Worm (Caenorhabditis elegans): ENCODE results near the gene W04E12.7.

DNA sequence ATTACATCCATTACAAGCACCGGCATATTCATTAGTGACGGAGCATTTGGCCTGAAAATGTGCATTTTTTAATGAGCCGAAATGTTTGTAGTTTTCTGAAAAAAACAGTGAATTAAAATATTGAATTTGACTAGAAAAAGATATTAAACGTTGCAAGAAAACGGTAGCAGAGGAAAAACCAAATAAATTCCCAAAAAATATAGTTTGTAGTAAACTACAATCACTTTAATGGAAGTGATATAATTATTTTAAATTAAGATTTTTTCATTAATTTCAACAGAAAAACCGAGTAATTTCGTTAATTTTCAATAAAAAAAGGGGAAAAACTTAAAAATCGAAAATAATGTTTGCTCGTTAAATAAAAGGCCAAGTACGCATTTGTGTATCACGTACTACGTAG is 34.3 kb upstream of the W04E12.7 start, which contains the start of gene M162.15:
- no peak for TF ChIP-seq ets-4 (GFP tag; optimal IDR thresholded peaks at IDR 0.05)
- no peak for TF ChIP-seq lir-1 (GFP tag; conservative IDR thresholded peaks at IDR 0.05)
- no peak for TF ChIP-seq unc-62 (GFP tag; optimal IDR thresholded peaks at IDR 0.05)
- TF ChIP-seq nfya-1 (tag; optimal IDR thresholded peaks at IDR 0.05; ENCODE audit: borderline replicate concordance, insufficient read depth): no peak
- TF ChIP-seq ama-1 (optimal IDR thresholded peaks at IDR 0.05): no peak
- no peak for TF ChIP-seq ama-1 (GFP tag; optimal IDR thresholded peaks at IDR 0.05)
- TF ChIP-seq madf-3 (GFP tag; IDR thresholded peaks at IDR 0.05): no peak
- TF ChIP-seq T07F8.4 (tag; optimal IDR thresholded peaks at IDR 0.05): no peak
- TF ChIP-seq F10E7.11 (tag; optimal IDR thresholded peaks at IDR 0.05): no peak
- TF ChIP-seq Y53F4B.3 (GFP tag; IDR thresholded peaks at IDR 0.05): no peak
- TF ChIP-seq dpl-1 (GFP tag; optimal IDR thresholded peaks at IDR 0.05): no peak
- no peak for TF ChIP-seq aptf-2 (GFP tag; conservative IDR thresholded peaks at IDR 0.05)
- no peak for TF ChIP-seq chd-7 (tag; optimal IDR thresholded peaks at IDR 0.05)
- TF ChIP-seq repo-1 (tag; optimal IDR thresholded peaks at IDR 0.05): no peak
